Fruit fly (Drosophila melanogaster) whole organism, embryonic: Measurements from ENCODE around the gene CG46301.

Experiments
- ATbp ChIP-seq: fragments of 200-800 bp; sonication (Bioruptor generic); optimal IDR thresholded peaks from 2 replicates; lab custom pipeline; 2017; ENCODE audit warnings: missing biosample characterization, mild to moderate bottlenecking, missing genetic modification characterization, missing genetic modification reagents
- Abd-B ChIP-seq: fragments of 200-800 bp; sonication (Bioruptor generic); optimal IDR thresholded peaks from 2 replicates; lab custom pipeline; 2018; ENCODE audit warnings: missing biosample characterization, mild to moderate bottlenecking, missing genetic modification characterization, moderate library complexity
- Atf3 ChIP-seq: fragments of 200-800 bp; sonication (Bioruptor generic); optimal IDR thresholded peaks from 3 replicates; lab custom pipeline; 2016; ENCODE audit warnings: missing biosample characterization, missing genetic modification characterization
- CG10267 ChIP-seq: fragments of 200-800 bp; sonication (Bioruptor generic); optimal IDR thresholded peaks from 2 replicates; lab custom pipeline; 2018; ENCODE audit warnings: missing biosample characterization, mild to moderate bottlenecking, missing genetic modification characterization, moderate library complexity
- CG10431 ChIP-seq: fragments of 200-800 bp; sonication (Bioruptor generic); optimal IDR thresholded peaks from 3 replicates; lab custom pipeline; 2018; ENCODE audit warnings: missing biosample characterization, mild to moderate bottlenecking, missing genetic modification characterization
- CG10654 ChIP-seq: fragments of 200-800 bp; sonication (Bioruptor generic); optimal IDR thresholded peaks from 2 replicates; lab custom pipeline; 2016; ENCODE audit warnings: missing biosample characterization, missing genetic modification characterization
- CG11247 ChIP-seq: fragments of 200-800 bp; sonication (Bioruptor generic); IDR thresholded peaks from 2 replicates; pipeline ENCODE4 v1.3.6; 2022; ENCODE audit warnings: missing biosample characterization, missing genetic modification characterization
- CG11456 ChIP-seq: fragments of 200-800 bp; sonication (Bioruptor generic); IDR thresholded peaks from 3 replicates; pipeline ENCODE4 v1.3.6; 2022; ENCODE audit warnings: missing biosample characterization, missing genetic modification characterization
- CG11504 ChIP-seq: fragments of 200-800 bp; sonication (Bioruptor generic); optimal IDR thresholded peaks from 3 replicates; lab custom pipeline; 2019; ENCODE audit warnings: missing biosample characterization, mild to moderate bottlenecking, missing genetic modification characterization, moderate library complexity
- CG11723 ChIP-seq: fragments of 200-800 bp; sonication (Bioruptor generic); optimal IDR thresholded peaks from 2 replicates; lab custom pipeline; 2017; ENCODE audit warnings: missing biosample characterization, mild to moderate bottlenecking, missing genetic modification characterization
- CG12236 ChIP-seq: fragments of 200-800 bp; sonication (Bioruptor generic); optimal IDR thresholded peaks from 2 replicates; lab custom pipeline; 2016; ENCODE audit warnings: missing biosample characterization, missing genetic modification characterization
- CG1233 ChIP-seq: fragments of 200-800 bp; sonication (Bioruptor generic); optimal IDR thresholded peaks from 4 replicates; lab custom pipeline; 2018; ENCODE audit warnings: missing biosample characterization, mild to moderate bottlenecking, missing genetic modification characterization
- CG13424 ChIP-seq: fragments of 200-800 bp; sonication (Bioruptor generic); optimal IDR thresholded peaks from 2 replicates; lab custom pipeline; 2019; ENCODE audit warnings: missing biosample characterization, mild to moderate bottlenecking, missing genetic modification characterization, moderate library complexity
- CG14014 ChIP-seq: fragments of 200-800 bp; sonication (Bioruptor generic); IDR thresholded peaks from 2 replicates; pipeline ENCODE4 v1.3.6; 2022; ENCODE audit warnings: missing biosample characterization, missing genetic modification characterization
- CG14050 ChIP-seq: fragments of 200-800 bp; sonication (Bioruptor generic); IDR thresholded peaks from 3 replicates; pipeline ENCODE4 v1.3.6; 2022; ENCODE audit warnings: missing biosample characterization, missing genetic modification characterization
- CG15269 ChIP-seq: fragments of 200-800 bp; sonication (Bioruptor generic); optimal IDR thresholded peaks from 2 replicates; lab custom pipeline; 2018; ENCODE audit warnings: missing biosample characterization, mild to moderate bottlenecking, missing genetic modification characterization, moderate library complexity
- CG16815 ChIP-seq: fragments of 200-800 bp; sonication (Bioruptor generic); optimal IDR thresholded peaks from 3 replicates; lab custom pipeline; 2017; ENCODE audit warnings: missing biosample characterization, mild to moderate bottlenecking, missing genetic modification characterization
- CG17186 ChIP-seq: fragments of 200-800 bp; sonication (Bioruptor generic); optimal IDR thresholded peaks from 3 replicates; lab custom pipeline; 2017; ENCODE audit warnings: missing biosample characterization, missing genetic modification reagents, missing genetic modification characterization
- CG17361 ChIP-seq: fragments of 200-800 bp; sonication (Bioruptor generic); IDR thresholded peaks from 3 replicates; pipeline ENCODE4 v1.3.6; 2022; ENCODE audit warnings: missing biosample characterization, missing genetic modification characterization
- CG17829 ChIP-seq: fragments of 200-800 bp; optimal IDR thresholded peaks from 2 replicates; lab custom pipeline; 2019; ENCODE audit warnings: missing biosample characterization, mild to moderate bottlenecking, missing genetic modification characterization, moderate library complexity
- CG18011 ChIP-seq: fragments of 200-800 bp; sonication (Bioruptor generic); optimal IDR thresholded peaks from 2 replicates; lab custom pipeline; 2017; ENCODE audit warnings: missing biosample characterization, missing genetic modification characterization, mild to moderate bottlenecking, moderate library complexity, missing genotype
- CG2678 ChIP-seq: fragments of 200-800 bp; sonication (Bioruptor generic); optimal IDR thresholded peaks from 3 replicates; lab custom pipeline; 2019; ENCODE audit warnings: missing biosample characterization, mild to moderate bottlenecking, missing genetic modification characterization, moderate library complexity
- CG8290 ChIP-seq, 3 experiments: fragments of 200-800 bp; sonication (Bioruptor generic); optimal IDR thresholded peaks; 2 replicates each; lab custom pipeline; 2016 to 2019; ENCODE audit warnings: missing biosample characterization in 3 of 3, missing genetic modification characterization in 3 of 3, mild to moderate bottlenecking in 2 of 3, moderate library complexity in 1 of 3
- CG8388 ChIP-seq: fragments of 200-800 bp; sonication (Bioruptor generic); optimal IDR thresholded peaks from 2 replicates; lab custom pipeline; 2019; ENCODE audit warnings: missing biosample characterization, mild to moderate bottlenecking, missing genetic modification characterization, moderate library complexity
- CG8478 ChIP-seq: fragments of >200 bp; optimal IDR thresholded peaks from 2 replicates; lab custom pipeline; 2018
- CG9609 ChIP-seq: fragments of 200-800 bp; sonication (Bioruptor generic); optimal IDR thresholded peaks from 3 replicates; lab custom pipeline; 2016; ENCODE audit warnings: missing biosample characterization, missing genetic modification characterization
- CG9876 ChIP-seq: fragments of 200-800 bp; sonication (Bioruptor generic); optimal IDR thresholded peaks from 2 replicates; lab custom pipeline; 2016; ENCODE audit warnings: missing biosample characterization, missing genetic modification characterization
- CoRest ChIP-seq: fragments of 200-800 bp; sonication (Bioruptor generic); optimal IDR thresholded peaks from 3 replicates; lab custom pipeline; 2018; ENCODE audit warnings: missing biosample characterization, mild to moderate bottlenecking, missing genetic modification characterization, moderate library complexity
- D19A ChIP-seq: fragments of 200-800 bp; optimal IDR thresholded peaks from 3 replicates; lab custom pipeline; 2019; ENCODE audit warnings: missing biosample characterization, mild to moderate bottlenecking, missing genetic modification characterization, moderate library complexity
- Doc3 ChIP-seq: fragments of 200-800 bp; sonication (Bioruptor generic); IDR thresholded peaks from 3 replicates; pipeline ENCODE4 v1.3.6; 2022; ENCODE audit warnings: missing biosample characterization, missing genetic modification characterization; ENCODE audit not compliant: partially characterized antibody
- Hmr ChIP-seq: fragments of 200-800 bp; sonication (Bioruptor generic); optimal IDR thresholded peaks from 3 replicates; lab custom pipeline; 2017; ENCODE audit warnings: mild to moderate bottlenecking, missing biosample characterization, missing genetic modification reagents, missing genetic modification characterization
- Med ChIP-seq: fragments of 200-800 bp; sonication (Bioruptor generic); peaks from one replicate; lab custom pipeline; 2016; ENCODE audit warnings: missing biosample characterization, missing genetic modification characterization, mild to moderate bottlenecking, inconsistent platforms, moderate library complexity
- Meics ChIP-seq: fragments of 200-800 bp; sonication (Bioruptor generic); optimal IDR thresholded peaks from 2 replicates; lab custom pipeline; 2017; ENCODE audit warnings: missing biosample characterization, mild to moderate bottlenecking, missing genetic modification characterization
- Opbp ChIP-seq: fragments of 200-800 bp; sonication (Bioruptor generic); IDR thresholded peaks from 3 replicates; pipeline ENCODE4 v1.3.6; 2022; ENCODE audit warnings: missing biosample characterization, missing genetic modification characterization; ENCODE audit not compliant: partially characterized antibody
- Xrp1 ChIP-seq: fragments of 200-800 bp; sonication (Bioruptor generic); IDR thresholded peaks from 2 replicates; pipeline ENCODE4 v1.3.6; 2022; ENCODE audit warnings: missing biosample characterization, missing genetic modification characterization
- ash1 ChIP-seq: fragments of 200-800 bp; sonication (Bioruptor generic); optimal IDR thresholded peaks from 2 replicates; lab custom pipeline; 2018; ENCODE audit warnings: missing biosample characterization, mild to moderate bottlenecking, missing genetic modification characterization
- az2 ChIP-seq: fragments of 200-800 bp; sonication (Bioruptor generic); optimal IDR thresholded peaks from 3 replicates; lab custom pipeline; 2016; ENCODE audit warnings: missing biosample characterization, missing genetic modification characterization
- bab2 ChIP-seq: fragments of 200-800 bp; sonication (Bioruptor generic); optimal IDR thresholded peaks from 2 replicates; lab custom pipeline; 2016; ENCODE audit warnings: missing biosample characterization, missing genetic modification characterization
- bcd ChIP-seq: fragments of 200-800 bp; sonication (Bioruptor generic); optimal IDR thresholded peaks from 2 replicates; lab custom pipeline; 2017; ENCODE audit warnings: missing biosample characterization, mild to moderate bottlenecking, missing genetic modification characterization
- fd96Cb ChIP-seq: fragments of 200-800 bp; sonication (Bioruptor generic); optimal IDR thresholded peaks from 2 replicates; lab custom pipeline; 2018; ENCODE audit warnings: missing biosample characterization, mild to moderate bottlenecking, missing genetic modification characterization, moderate library complexity
- grau ChIP-seq: fragments of 200-800 bp; optimal IDR thresholded peaks from 3 replicates; lab custom pipeline; 2019; ENCODE audit warnings: missing biosample characterization, mild to moderate bottlenecking, missing genetic modification characterization, moderate library complexity
- klu ChIP-seq: fragments of 200-800 bp; sonication (Bioruptor generic); IDR thresholded peaks from 2 replicates; pipeline ENCODE4 v1.3.6; 2022; ENCODE audit warnings: missing biosample characterization, missing genetic modification characterization
- lab ChIP-seq: fragments of 200-800 bp; sonication (Bioruptor generic); optimal IDR thresholded peaks from 3 replicates; lab custom pipeline; 2017; ENCODE audit warnings: missing biosample characterization, missing genetic modification characterization, mild to moderate bottlenecking, moderate library complexity, missing genetic modification reagents
- mam ChIP-seq: fragments of 200-800 bp; sonication (Bioruptor generic); optimal IDR thresholded peaks from 3 replicates; lab custom pipeline; 2016; ENCODE audit warnings: missing biosample characterization, missing genetic modification characterization
- mirr ChIP-seq: fragments of 200-800 bp; sonication (Bioruptor generic); optimal IDR thresholded peaks from 3 replicates; lab custom pipeline; 2018; ENCODE audit warnings: missing biosample characterization, mild to moderate bottlenecking, missing genetic modification characterization
- pan ChIP-seq, 4 experiments: fragments of >200 bp in 3 of 4; fragments of 200-800 bp in 1 of 4; sonication (Bioruptor generic) in 1 of 4; optimal IDR thresholded peaks in 3 of 4; IDR thresholded peaks in 1 of 4; 2 replicates each; pipeline versions ENCODE4 v1.3.6 to Lab custom; 2017 to 2022; ENCODE audit warnings: missing biosample characterization in 2 of 4, missing genetic modification characterization in 2 of 4, mixed read lengths in 1 of 4
- prd ChIP-seq, 3 experiments: fragments of >200 bp in 2 of 3; fragments of 200-800 bp in 1 of 3; sonication (Bioruptor generic) in 1 of 3; optimal IDR thresholded peaks in 2 of 3; IDR thresholded peaks in 1 of 3; 2 replicates in 2 of 3; 3 replicates in 1 of 3; pipeline versions ENCODE4 v1.3.6 to Lab custom; 2017 to 2022; ENCODE audit warnings: missing biosample characterization in 1 of 3, missing genetic modification characterization in 1 of 3
- sens ChIP-seq: fragments of 200-800 bp; sonication (Bioruptor generic); peaks from one replicate; lab custom pipeline; 2016; ENCODE audit warnings: missing biosample characterization, missing genetic modification characterization
- sr ChIP-seq: fragments of 200-800 bp; sonication (Bioruptor generic); IDR thresholded peaks from 3 replicates; pipeline ENCODE4 v1.3.6; 2022; ENCODE audit warnings: missing biosample characterization, missing genetic modification characterization

CG46301 gene

dm6 chr2L:14123605-14124004 is 19.7 kb downstream of the CG46301 start (continued):
- TF ChIP-seq CG10431 (GFP tag; lab: Kevin White, UChicago) (no peak), ATbp (peak; percentile 16), CG16815 (GFP tag; lab: Kevin White, UChicago) (no peak), bcd (peak; percentile 10), CG11456 (GFP tag; lab: Robert Waterston, UW) (no peak), D19A (tag; lab: Kevin White, UChicago) (peak; percentile 36), CG9876 (GFP tag; lab: Kevin White, UChicago) (no peak), CG14014 (GFP tag; lab: Robert Waterston, UW) (no peak), CG11723 (peak; percentile 36), CG17186 (GFP tag; lab: Kevin White, UChicago) (no peak), CoRest (peak; percentile 63), CG13424 (tag; lab: Kevin White, UChicago) (peak; percentile 55), Meics (GFP tag; lab: Kevin White, UChicago) (peak; percentile 52), Xrp1 (GFP tag; lab: Robert Waterston, UW) (no peak), CG8290 (GFP tag; optimal IDR thresholded peaks at IDR 0.05; lab: Kevin White, UChicago) (no peak), CG8290 (tag; optimal IDR thresholded peaks at IDR 0.05; lab: Kevin White, UChicago) (no peak), klu (GFP tag; lab: Robert Waterston, UW) (no peak), CG2678 (peak; percentile 68), grau (tag; lab: Kevin White, UChicago) (peak; percentile 33), Abd-B (peak; percentile 6), pan (optimal IDR thresholded peaks at IDR 0.05; lab: Kevin White, UChicago) (no peak), pan (GFP tag; optimal IDR thresholded peaks at IDR 0.05 in 1 of 2, IDR thresholded peaks at IDR 0.05 in 1 of 2) (peak in 1 of 2 experiments; percentile 21), CG12236 (GFP tag; lab: Kevin White, UChicago) (no peak), CG17361 (GFP tag; lab: Robert Waterston, UW) (peak; percentile 76), CG8388 (GFP tag; lab: Kevin White, UChicago) (peak; percentile 23), CG11247 (GFP tag; lab: Robert Waterston, UW) (no peak), CG10654 (GFP tag; lab: Kevin White, UChicago) (peak; percentile 16), CG1233 (no peak), CG18011 (GFP tag; lab: Kevin White, UChicago) (no peak), Atf3 (GFP tag; lab: Kevin White, UChicago) (no peak), Doc3 (no peak), CG15269 (tag; lab: Kevin White, UChicago) (peak; percentile 31), Med (GFP tag; lab: Kevin White, UChicago) (peak; percentile 65), Hmr (GFP tag; lab: Kevin White, UChicago) (peak; percentile 8), prd (optimal IDR thresholded peaks at IDR 0.05; lab: Kevin White, UChicago) (no peak), prd (GFP tag; IDR thresholded peaks at IDR 0.05; lab: Robert Waterston, UW) (peak; percentile 10; the same call in 1 of the 3 replicates), mirr (GFP tag; lab: Kevin White, UChicago) (no peak), CG14050 (GFP tag; lab: Robert Waterston, UW) (no peak), sens (GFP tag; lab: Kevin White, UChicago) (peak; percentile 74), lab (GFP tag; lab: Kevin White, UChicago) (peak; percentile 30), CG10267 (peak; percentile 11), ash1 (GFP tag; lab: Kevin White, UChicago) (no peak), CG11504 (tag; lab: Kevin White, UChicago) (peak; percentile 67), mam (GFP tag; lab: Kevin White, UChicago) (peak; percentile 9), CG8478 (lab: Kevin White, UChicago) (no peak), CG17829 (tag; lab: Kevin White, UChicago) (peak; percentile 2), az2 (GFP tag; lab: Kevin White, UChicago) (no peak), bab2 (GFP tag; lab: Kevin White, UChicago) (peak; percentile 20), sr (GFP tag; lab: Robert Waterston, UW) (no peak), Opbp (GFP tag; lab: Robert Waterston, UW) (no peak), fd96Cb (peak; percentile 18), CG9609 (GFP tag; lab: Kevin White, UChicago) (peak; percentile 26)
